Fruit fly (Drosophila melanogaster): ENCODE data around the gene Nop56.

Nop56 gene

DNA sequence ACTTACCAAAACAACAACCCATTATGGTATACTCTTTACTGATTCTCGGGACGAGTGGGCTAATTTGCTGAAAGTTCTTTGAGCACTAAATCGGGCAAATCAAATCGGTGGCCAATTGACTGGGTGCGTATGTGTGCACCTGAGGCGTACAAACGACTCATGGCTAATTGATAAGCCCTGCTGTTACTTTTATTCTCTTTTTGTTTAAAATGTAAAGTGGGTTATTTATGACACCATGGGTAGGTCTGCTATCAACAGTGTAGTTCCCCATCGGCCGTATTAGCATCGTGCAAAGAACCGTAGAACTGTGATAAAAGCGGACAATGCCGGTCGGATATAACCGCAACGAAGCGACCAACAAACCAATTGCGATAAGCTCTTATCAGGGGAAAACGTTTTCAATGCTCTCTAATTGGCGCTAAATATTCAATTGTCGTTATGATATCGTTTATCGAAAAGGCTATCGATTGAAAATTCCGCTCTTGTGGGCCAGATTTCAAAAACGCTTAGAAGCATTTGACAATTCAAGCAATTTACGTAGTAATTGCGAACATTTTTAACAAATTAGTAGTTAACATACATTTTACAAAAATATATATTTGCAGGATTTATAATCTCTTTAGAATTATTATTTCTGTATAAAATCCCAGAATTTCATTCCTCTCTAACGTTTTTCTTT, 26.5 kb upstream of the Nop56 start, which contains the start of gene CG34288 (continued):
- no peak for TF ChIP-seq B-H2 (GFP tag; optimal IDR thresholded peaks at IDR 0.05)
- no peak; the same call in 1 of the 2 replicates for TF ChIP-seq CG3847 (GFP tag; IDR thresholded peaks at IDR 0.05)
- TF ChIP-seq abd-A (tag; optimal IDR thresholded peaks at IDR 0.05) = no peak
- no peak for TF ChIP-seq CG12299 (tag; optimal IDR thresholded peaks at IDR 0.05)
- TF ChIP-seq Asciz (GFP tag; optimal IDR thresholded peaks at IDR 0.05) = no peak
- no peak for TF ChIP-seq dm (GFP tag; optimal IDR thresholded peaks at IDR 0.05)
- peak; percentile 48 for TF ChIP-seq CG9932 (GFP tag; IDR thresholded peaks at IDR 0.05)
- no peak for TF ChIP-seq CG42726 (GFP tag; IDR thresholded peaks at IDR 0.05; ENCODE audit: partially characterized antibody)
- TF ChIP-seq CG3163 (GFP tag; optimal IDR thresholded peaks at IDR 0.05) = peak; percentile 26
- TF ChIP-seq sisA (GFP tag; IDR thresholded peaks at IDR 0.05) = peak; percentile 51; the same call in 1 of the 2 replicates
- TF ChIP-seq Aef1 (GFP tag; IDR thresholded peaks at IDR 0.05) = peak; percentile 48
- TF ChIP-seq Opbp (GFP tag; IDR thresholded peaks at IDR 0.05; ENCODE audit: partially characterized antibody) = no peak
- TF ChIP-seq CG10274 (GFP tag; optimal IDR thresholded peaks at IDR 0.05) = peak; percentile 99
- TF ChIP-seq Gsc (GFP tag; IDR thresholded peaks at IDR 0.05) = no peak
- no peak for TF ChIP-seq cato (GFP tag; optimal IDR thresholded peaks at IDR 0.05; ENCODE audit: borderline replicate concordance)
- TF ChIP-seq H2.0 (GFP tag; IDR thresholded peaks at IDR 0.05) = peak; percentile 37; the same call in 1 of the 2 replicates
- TF ChIP-seq CG11456 (GFP tag; IDR thresholded peaks at IDR 0.05) = peak; percentile 85
- TF ChIP-seq CG43689 (GFP tag; IDR thresholded peaks at IDR 0.05) = 0 out of 2 replicates have a peak, but pooled peaks have one; percentile 14
- TF ChIP-seq Hr3 (GFP tag; optimal IDR thresholded peaks at IDR 0.05) = peak; percentile 27
- peak; percentile 92 for TF ChIP-seq mirr (GFP tag; optimal IDR thresholded peaks at IDR 0.05)
- no peak for TF ChIP-seq CG6272 (GFP tag; IDR thresholded peaks at IDR 0.05)
- peak; percentile 68 for TF ChIP-seq Ptx1 (GFP tag; IDR thresholded peaks at IDR 0.05)
- TF ChIP-seq CG4404 (GFP tag; IDR thresholded peaks at IDR 0.05) = no peak
- peak; percentile 35 for TF ChIP-seq HHEX (GFP tag; optimal IDR thresholded peaks at IDR 0.05)
- TF ChIP-seq CG11696 (GFP tag; IDR thresholded peaks at IDR 0.05) = no peak
- no peak for TF ChIP-seq Six4 (GFP tag; optimal IDR thresholded peaks at IDR 0.05)
- peak; percentile 45 for TF ChIP-seq bbx (GFP tag; IDR thresholded peaks at IDR 0.05; ENCODE audit: partially characterized antibody)
- TF ChIP-seq ERR (GFP tag; optimal IDR thresholded peaks at IDR 0.05) = no peak
- TF ChIP-seq caup (GFP tag; optimal IDR thresholded peaks at IDR 0.05; ENCODE audit: severe bottlenecking) = peak; percentile 34
- TF ChIP-seq knrl (GFP tag; IDR thresholded peaks at IDR 0.05; ENCODE audit: partially characterized antibody) = no peak
- peak; percentile 3; the same call in 1 of the 3 replicates for TF ChIP-seq zen2 (GFP tag; IDR thresholded peaks at IDR 0.05; ENCODE audit: partially characterized antibody)
- 0 out of 3 replicates have a peak, but pooled peaks have one; percentile 36 for TF ChIP-seq CG6175 (GFP tag; IDR thresholded peaks at IDR 0.05)
- TF ChIP-seq fu2 (GFP tag; optimal IDR thresholded peaks at IDR 0.05) = no peak
- peak; percentile 73 for TF ChIP-seq sd (tag; optimal IDR thresholded peaks at IDR 0.05)
- no peak for TF ChIP-seq CG1233 (GFP tag; optimal IDR thresholded peaks at IDR 0.05)
- peak; percentile 74 for TF ChIP-seq HmgZ (tag; optimal IDR thresholded peaks at IDR 0.05)
- TF ChIP-seq CG11247 (GFP tag; IDR thresholded peaks at IDR 0.05) = peak; percentile 50; the same call in 1 of the 2 replicates
- no peak for TF ChIP-seq CG8281 (tag; optimal IDR thresholded peaks at IDR 0.05)
- peak; percentile 29; the same call in 1 of the 3 replicates for TF ChIP-seq CG34422 (GFP tag; IDR thresholded peaks at IDR 0.05)
- peak; percentile 73 for TF ChIP-seq CG2120 (GFP tag; optimal IDR thresholded peaks at IDR 0.05)
- TF ChIP-seq CG17829 (tag; optimal IDR thresholded peaks at IDR 0.05) = no peak
- TF ChIP-seq her (GFP tag; optimal IDR thresholded peaks at IDR 0.05) = peak; percentile 40
- peak; percentile 28 for TF ChIP-seq CHES-1-like (GFP tag; optimal IDR thresholded peaks at IDR 0.05)
- TF ChIP-seq corto (GFP tag; optimal IDR thresholded peaks at IDR 0.05) = peak; percentile 78
- no peak for TF ChIP-seq CG4854 (GFP tag; optimal IDR thresholded peaks at IDR 0.05)
- 0 out of 3 replicates have a peak, but pooled peaks have one; percentile 27 for TF ChIP-seq HLH4C (GFP tag; IDR thresholded peaks at IDR 0.05; ENCODE audit: partially characterized antibody)
- TF ChIP-seq Lpt (GFP tag; optimal IDR thresholded peaks at IDR 0.05) = no peak
- no peak for TF ChIP-seq CG34224 (GFP tag; IDR thresholded peaks at IDR 0.05; ENCODE audit: partially characterized antibody)
- no peak for TF ChIP-seq tio (GFP tag; optimal IDR thresholded peaks at IDR 0.05)

Measured in whole organism, embryonic.